Fruit fly (Drosophila melanogaster) whole organism, prepupa: ENCODE results near the gene Ir94b.

ENCODE experiments used
- Blimp-1 ChIP-seq: fragments of 200-800 bp; sonication (Bioruptor generic); optimal IDR thresholded peaks from 3 replicates; lab custom pipeline; 2017; ENCODE audit warnings: missing biosample characterization, missing genetic modification characterization, mild to moderate bottlenecking, moderate library complexity, missing genetic modification reagents
- CG10669 ChIP-seq: fragments of 200-800 bp; sonication (Bioruptor generic); optimal IDR thresholded peaks from 3 replicates; lab custom pipeline; 2018; ENCODE audit warnings: missing biosample characterization, mild to moderate bottlenecking, missing genetic modification characterization, moderate library complexity
- CG1621 ChIP-seq: fragments of 200-800 bp; sonication (Bioruptor generic); optimal IDR thresholded peaks from 3 replicates; lab custom pipeline; 2018; ENCODE audit warnings: missing biosample characterization, mild to moderate bottlenecking, missing genetic modification characterization
- CG3032 ChIP-seq: fragments of 200-800 bp; optimal IDR thresholded peaks from 2 replicates; lab custom pipeline; 2019; ENCODE audit warnings: missing biosample characterization, mild to moderate bottlenecking, missing genetic modification characterization, moderate library complexity
- CG6163 ChIP-seq: fragments of 200-800 bp; sonication (Bioruptor generic); IDR thresholded peaks from 3 replicates; pipeline ENCODE4 v1.3.6; 2022; ENCODE audit warnings: missing biosample characterization, missing genetic modification characterization
- CG6854 ChIP-seq: fragments of 200-800 bp; sonication (Bioruptor generic); optimal IDR thresholded peaks from 2 replicates; lab custom pipeline; 2017; ENCODE audit warnings: missing biosample characterization, mild to moderate bottlenecking, missing genetic modification characterization
- CG8319 ChIP-seq: fragments of 200-800 bp; sonication (Bioruptor generic); optimal IDR thresholded peaks from 3 replicates; lab custom pipeline; 2016; ENCODE audit warnings: missing biosample characterization, missing genetic modification characterization
- Hr38 ChIP-seq: sonication (Bioruptor generic); optimal IDR thresholded peaks from 2 replicates; lab custom pipeline; 2016; ENCODE audit warnings: missing biosample characterization, missing genetic modification characterization
- Hr39 ChIP-seq: fragments of 200-800 bp; sonication (Bioruptor generic); optimal IDR thresholded peaks from 2 replicates; lab custom pipeline; 2016; ENCODE audit warnings: missing biosample characterization, missing genetic modification characterization
- OdsH ChIP-seq: fragments of 200-800 bp; sonication (Bioruptor generic); optimal IDR thresholded peaks from 3 replicates; lab custom pipeline; 2016; ENCODE audit warnings: missing biosample characterization, missing genetic modification characterization
- Sox102F ChIP-seq: fragments of 200-800 bp; sonication (Bioruptor generic); optimal IDR thresholded peaks from 2 replicates; lab custom pipeline; 2016; ENCODE audit warnings: missing biosample characterization, mild to moderate bottlenecking, missing genetic modification characterization
- dac ChIP-seq: fragments of 200-800 bp; sonication (Bioruptor generic); optimal IDR thresholded peaks from 2 replicates; lab custom pipeline; 2017; ENCODE audit warnings: missing biosample characterization, mild to moderate bottlenecking, missing genetic modification characterization
- svp ChIP-seq: fragments of 200-800 bp; sonication (Bioruptor generic); peaks from one replicate; lab custom pipeline; 2016; ENCODE audit warnings: missing biosample characterization, missing genetic modification characterization

DNA sequence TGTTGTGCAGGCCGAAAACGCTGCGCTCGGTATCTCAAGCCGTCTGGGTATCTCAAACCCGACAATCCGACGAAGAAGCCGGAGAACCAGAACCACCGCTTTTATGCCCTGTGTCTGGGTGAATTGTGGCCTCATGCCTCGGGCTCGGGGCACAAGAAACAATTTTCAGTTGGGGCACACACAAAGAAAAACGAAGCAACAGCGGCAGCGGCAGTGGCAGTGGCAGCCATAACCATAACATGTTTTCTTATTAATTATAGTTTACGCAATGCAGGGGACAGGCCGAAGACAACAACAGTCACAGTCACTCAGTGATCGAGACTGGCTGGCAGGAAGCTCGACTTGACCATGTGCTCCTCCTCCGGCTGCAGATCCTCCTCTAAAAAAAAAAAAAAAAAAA lies 25.4 kb upstream of the Ir94b start:
- no peak for TF ChIP-seq OdsH
- peak; percentile 22 for TF ChIP-seq CG1621 (tag; lab: Kevin White, UChicago)
- peak; percentile 34 for TF ChIP-seq svp (GFP tag; lab: Kevin White, UChicago)
- no peak for TF ChIP-seq CG10669
- TF ChIP-seq Blimp-1 = no peak
- peak; percentile 31 for TF ChIP-seq Sox102F (GFP tag; lab: Kevin White, UChicago)
- TF ChIP-seq CG6854 = no peak
- TF ChIP-seq CG6163 (GFP tag; lab: Robert Waterston, UW) = 0 out of 3 replicates have a peak, but pooled peaks have one; percentile 41
- TF ChIP-seq Hr39 = no peak
- TF ChIP-seq CG8319 (GFP tag; lab: Kevin White, UChicago) = no peak
- no peak for TF ChIP-seq Hr38
- TF ChIP-seq CG3032 (tag; lab: Kevin White, UChicago) = no peak
- no peak for TF ChIP-seq dac (GFP tag; lab: Kevin White, UChicago)
